Worm (Caenorhabditis elegans): Measurements from ENCODE around the gene C40H1.9.

DNA sequence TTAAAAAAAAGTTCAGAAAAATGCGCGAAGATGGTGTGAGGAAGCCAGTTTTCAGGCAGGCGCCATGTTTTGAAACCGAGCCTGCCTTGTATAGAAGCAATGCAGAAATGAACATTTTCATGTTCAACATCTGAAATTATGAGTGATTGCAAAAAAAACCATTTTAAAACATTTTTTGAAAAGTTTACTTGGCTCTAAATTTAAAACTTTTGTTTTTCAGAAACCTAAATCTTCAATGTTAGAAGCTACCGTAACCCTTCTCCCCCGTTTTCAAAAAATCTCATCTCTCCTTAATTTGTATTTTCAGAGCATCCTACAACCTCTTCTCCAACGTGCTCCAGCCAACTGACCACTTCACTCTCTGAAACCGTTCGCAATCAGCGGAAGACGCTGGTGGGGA, 38.3 kb upstream of the C40H1.9 start, which contains the start of gene fozi-1:
- no peak for TF ChIP-seq dao-5 (tag; optimal IDR thresholded peaks at IDR 0.05)
- no peak for TF ChIP-seq W03F9.2 (tag; optimal IDR thresholded peaks at IDR 0.05)

Measured in whole organism, L4/young adult.